Fruit fly (Drosophila melanogaster) whole organism, adult: Measurements from ENCODE around the gene CG1703.

Experiments used
- CG11617 ChIP-seq: fragments of 200-800 bp; sonication (Bioruptor generic); optimal IDR thresholded peaks from 2 replicates; lab custom pipeline; 2017; ENCODE audit warnings: mild to moderate bottlenecking, missing biosample characterization, missing genetic modification reagents, missing genetic modification characterization
- CG12768 ChIP-seq: fragments of 200-800 bp; sonication (Bioruptor generic); optimal IDR thresholded peaks from 2 replicates; lab custom pipeline; 2017; ENCODE audit warnings: missing biosample characterization, missing genetic modification characterization, mild to moderate bottlenecking, moderate library complexity, missing genetic modification reagents
- CG14711 ChIP-seq: fragments of 200-800 bp; sonication (Bioruptor generic); optimal IDR thresholded peaks from 2 replicates; lab custom pipeline; 2018; ENCODE audit warnings: missing biosample characterization, mild to moderate bottlenecking, missing genetic modification characterization, moderate library complexity
- CG33017 ChIP-seq: fragments of 200-800 bp; sonication (Bioruptor generic); optimal IDR thresholded peaks from 2 replicates; lab custom pipeline; 2018; ENCODE audit warnings: missing biosample characterization, mild to moderate bottlenecking, missing genetic modification characterization, moderate library complexity
- CG7045 ChIP-seq: fragments of 200-800 bp; sonication (Bioruptor generic); optimal IDR thresholded peaks from 2 replicates; lab custom pipeline; 2017; ENCODE audit warnings: missing biosample characterization, mild to moderate bottlenecking, missing genetic modification characterization
- CG7101 ChIP-seq: fragments of 200-800 bp; sonication (Bioruptor generic); optimal IDR thresholded peaks from 2 replicates; lab custom pipeline; 2018; ENCODE audit warnings: missing biosample characterization, mild to moderate bottlenecking, missing genetic modification characterization, moderate library complexity
- Mnt ChIP-seq: fragments of 200-800 bp; sonication (Bioruptor generic); optimal IDR thresholded peaks from 2 replicates; lab custom pipeline; 2016; ENCODE audit warnings: missing biosample characterization, mild to moderate bottlenecking, missing genetic modification characterization
- bab1 ChIP-seq: fragments of 200-800 bp; sonication (Bioruptor generic); optimal IDR thresholded peaks from 3 replicates; lab custom pipeline; 2019; ENCODE audit warnings: missing biosample characterization, mild to moderate bottlenecking, missing genetic modification characterization, moderate library complexity
- kay ChIP-seq: fragments of 200-800 bp; sonication (Bioruptor generic); peaks from one replicate; lab custom pipeline; 2016; ENCODE audit warnings: missing biosample characterization, missing genetic modification characterization, borderline replicate concordance
- ovo ChIP-seq: fragments of 200-800 bp; sonication (Bioruptor generic); optimal IDR thresholded peaks from 2 replicates; lab custom pipeline; 2016; ENCODE audit warnings: missing biosample characterization, missing genetic modification characterization
- pad ChIP-seq: fragments of 200-800 bp; sonication (Bioruptor generic); optimal IDR thresholded peaks from 3 replicates; lab custom pipeline; 2017; ENCODE audit warnings: missing biosample characterization, missing genetic modification characterization, mild to moderate bottlenecking, moderate library complexity, missing genetic modification reagents
- toe ChIP-seq: fragments of 200-800 bp; sonication (Bioruptor generic); optimal IDR thresholded peaks from 2 replicates; lab custom pipeline; 2016; ENCODE audit warnings: missing biosample characterization, missing genetic modification characterization

- TF ChIP-seq ovo (no peak), CG7045 (GFP tag; lab: Kevin White, UChicago) (no peak), kay (no peak), CG14711 (tag; lab: Kevin White, UChicago) (no peak), Mnt (GFP tag; lab: Kevin White, UChicago) (no peak), CG12768 (GFP tag; lab: Kevin White, UChicago) (no peak), bab1 (GFP tag; lab: Kevin White, UChicago) (no peak), CG11617 (GFP tag; lab: Kevin White, UChicago) (no peak), CG33017 (no peak), pad (no peak), CG7101 (tag; lab: Kevin White, UChicago) (no peak), toe (GFP tag; lab: Kevin White, UChicago) (no peak)
Observed at dm6 chrX:11631704-11632103, 20.0 kb downstream of the CG1703 start.
